Fruit fly (Drosophila melanogaster) whole organism: ENCODE data around the gene Cht7.

ENCODE experiments used
- Dll ChIP-seq: fragments of >200 bp; optimal IDR thresholded peaks from 2 replicates; lab custom pipeline; 2017
- EcR ChIP-seq, 2 experiments: fragments of >200 bp; optimal IDR thresholded peaks; 2 replicates each; lab custom pipeline; 2017; ENCODE audit warnings: missing biosample characterization in 2 of 2, missing genetic modification characterization in 2 of 2, missing genetic modification reagents in 2 of 2
- pan ChIP-seq: fragments of >200 bp; optimal IDR thresholded peaks from 2 replicates; lab custom pipeline; 2017
- psq ChIP-seq: fragments of >200 bp; optimal IDR thresholded peaks from 2 replicates; lab custom pipeline; 2017

DNA sequence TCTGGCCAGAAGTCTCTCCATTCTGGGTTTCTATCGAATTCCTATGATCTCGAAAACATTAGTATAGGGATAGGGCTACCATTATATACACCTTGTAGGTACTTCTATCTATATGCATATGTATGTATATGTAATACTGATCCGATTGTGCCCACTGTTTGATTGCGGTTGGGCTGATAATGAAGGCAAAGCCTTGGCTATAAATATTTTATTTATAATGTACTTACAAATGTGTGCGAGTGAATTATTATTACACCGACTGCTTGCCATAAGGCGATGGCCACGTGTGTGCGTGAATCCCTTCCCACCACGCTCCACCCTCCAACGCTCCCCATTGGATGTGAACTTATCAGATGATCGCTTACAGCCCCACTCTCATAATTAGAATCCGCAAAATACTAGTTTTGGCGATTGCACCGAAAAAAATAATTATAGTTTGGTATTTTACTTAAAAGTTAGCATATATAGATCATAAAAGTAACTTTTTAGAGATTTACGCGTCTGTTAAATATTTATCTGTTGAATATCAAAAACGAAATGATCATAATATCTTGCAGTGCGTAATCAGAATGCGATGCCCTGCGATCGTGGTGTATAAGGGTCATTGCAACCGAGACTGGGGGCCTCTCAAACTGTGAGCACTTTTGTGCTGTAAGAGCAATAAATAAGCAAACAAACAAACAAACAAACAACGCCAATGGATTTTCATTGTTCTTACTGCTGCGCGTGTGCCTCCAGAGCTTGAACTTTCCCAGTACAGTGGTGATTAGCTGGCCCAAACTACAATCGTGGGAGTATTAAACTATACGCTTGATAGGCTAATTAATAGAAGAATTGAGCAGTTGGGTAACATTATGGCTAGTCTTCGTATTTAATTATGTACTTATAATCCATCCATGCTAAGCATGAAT is 26.4 kb downstream of the Cht7 start:
- TF ChIP-seq EcR (GFP tag; optimal IDR thresholded peaks at IDR 0.05; lab: Kevin White, UChicago) (peak in 1 of 2 experiments; percentile 63), Dll (lab: Kevin White, UChicago) (no peak), pan (no peak), psq (lab: Kevin White, UChicago) (no peak)
